Worm (Caenorhabditis elegans) whole organism, L2 larva: ENCODE measurements around the gene fbxc-45.
"Not testable (repeated sequence)": the region's sequence is repeated elsewhere in the genome, so short reads cannot be mapped to it uniquely, and the experiment has no call there.

Source experiments
- F13H6.1 ChIP-seq: sonication (generic microtip); optimal IDR thresholded peaks from 2 replicates; lab custom pipeline; 2016; ENCODE audit warnings: missing genetic modification characterization, missing compliant biosample characterization
- R02D3.7 ChIP-seq: fragments of 150-350 bp; optimal IDR thresholded peaks from 2 replicates; lab custom pipeline; 2014; ENCODE audit warnings: missing biosample characterization, missing genetic modification characterization
- Y55F3AM.14 ChIP-seq: fragments of 200-800 bp; sonication (Bioruptor generic); optimal IDR thresholded peaks from 2 replicates; lab custom pipeline; 2018; ENCODE audit warnings: mild to moderate bottlenecking, missing genetic modification characterization, missing compliant biosample characterization
- alr-1 ChIP-seq: fragments of 150-350 bp; optimal IDR thresholded peaks from 2 replicates; lab custom pipeline; 2014; ENCODE audit warnings: missing biosample characterization, missing genetic modification characterization
- ceh-16 ChIP-seq: fragments of 150-350 bp; optimal IDR thresholded peaks from 2 replicates; lab custom pipeline; 2014; ENCODE audit warnings: missing biosample characterization, missing genetic modification characterization
- ceh-82 ChIP-seq: fragments of 150-350 bp; optimal IDR thresholded peaks from 2 replicates; lab custom pipeline; 2014; ENCODE audit warnings: missing biosample characterization, missing genetic modification characterization
- egl-27 ChIP-seq: sonication (generic microtip); optimal IDR thresholded peaks from 3 replicates; lab custom pipeline; 2017; ENCODE audit warnings: missing biosample characterization, missing genetic modification reagents, missing genetic modification characterization
- elt-1 ChIP-seq: fragments of 150-350 bp; optimal IDR thresholded peaks from 2 replicates; lab custom pipeline; 2014; ENCODE audit warnings: missing biosample characterization, missing genetic modification characterization
- gmeb-1 ChIP-seq: fragments of 150-350 bp; optimal IDR thresholded peaks from 2 replicates; lab custom pipeline; 2014; ENCODE audit warnings: missing biosample characterization, missing genetic modification characterization
- lin-13 ChIP-seq: fragments of 150-350 bp; optimal IDR thresholded peaks from 2 replicates; lab custom pipeline; 2014; ENCODE audit warnings: missing biosample characterization, missing genetic modification reagents, missing genetic modification characterization
- lsy-2 ChIP-seq, 2 experiments: fragments of 150-350 bp in 1 of 2; sonication (generic microtip) in 1 of 2; optimal IDR thresholded peaks; 2 replicates each; lab custom pipeline; 2014 to 2017; ENCODE audit warnings: missing biosample characterization in 2 of 2, missing genetic modification characterization in 2 of 2
- mdl-1 ChIP-seq, 2 experiments: fragments of 150-350 bp in 1 of 2; sonication (generic microtip) in 1 of 2; optimal IDR thresholded peaks; 2 replicates each; lab custom pipeline; 2017; ENCODE audit warnings: missing biosample characterization in 2 of 2, missing genetic modification characterization in 2 of 2
- nhr-129 ChIP-seq: fragments of 150-350 bp; optimal IDR thresholded peaks from 2 replicates; lab custom pipeline; 2014; ENCODE audit warnings: missing biosample characterization, missing genetic modification characterization
- nhr-21 ChIP-seq: fragments of 150-350 bp; optimal IDR thresholded peaks from 2 replicates; lab custom pipeline; 2014; ENCODE audit warnings: missing biosample characterization, missing genetic modification characterization
- nhr-23 ChIP-seq: fragments of 150-350 bp; optimal IDR thresholded peaks from 2 replicates; lab custom pipeline; 2014; ENCODE audit warnings: missing biosample characterization, missing genetic modification reagents, missing genetic modification characterization
- nhr-6 ChIP-seq: fragments of 150-350 bp; optimal IDR thresholded peaks from 2 replicates; lab custom pipeline; 2014; ENCODE audit warnings: missing biosample characterization, missing genetic modification characterization
- nhr-77 ChIP-seq: fragments of 150-350 bp; optimal IDR thresholded peaks from 2 replicates; lab custom pipeline; 2014; ENCODE audit warnings: missing biosample characterization, missing genetic modification characterization
- peb-1 ChIP-seq: fragments of 150-350 bp; optimal IDR thresholded peaks from 2 replicates; lab custom pipeline; 2014; ENCODE audit warnings: missing biosample characterization, missing genetic modification characterization
- sem-4 ChIP-seq: fragments of 150-350 bp; optimal IDR thresholded peaks from 2 replicates; lab custom pipeline; 2014; ENCODE audit warnings: missing biosample characterization, missing genetic modification reagents, missing genetic modification characterization
- skn-1 ChIP-seq: sonication (generic microtip); optimal IDR thresholded peaks from 2 replicates; lab custom pipeline; 2017; ENCODE audit warnings: missing biosample characterization, missing genetic modification characterization
- sma-9 ChIP-seq, 2 experiments: fragments of 150-350 bp in 1 of 2; sonication (generic microtip) in 1 of 2; optimal IDR thresholded peaks; 2 replicates each; lab custom pipeline; 2014 to 2016; ENCODE audit warnings: missing genetic modification characterization in 2 of 2, mild to moderate bottlenecking in 1 of 2, missing biosample characterization in 1 of 2, missing compliant biosample characterization in 1 of 2, missing genetic modification reagents in 1 of 2, moderate library complexity in 1 of 2
- unc-39 ChIP-seq: fragments of 150-350 bp; optimal IDR thresholded peaks from 2 replicates; lab custom pipeline; 2014; ENCODE audit warnings: missing biosample characterization, missing genetic modification characterization
- unc-55 ChIP-seq: fragments of 150-350 bp; sonication (generic microtip); optimal IDR thresholded peaks from 3 replicates; lab custom pipeline; 2014; ENCODE audit warnings: missing biosample characterization, missing genetic modification reagents, missing genetic modification characterization
- unc-62 ChIP-seq: fragments of 150-350 bp; optimal IDR thresholded peaks from 2 replicates; lab custom pipeline; 2014; ENCODE audit warnings: missing biosample characterization, missing genetic modification reagents, missing genetic modification characterization
- ztf-1 ChIP-seq: fragments of 200-800 bp; sonication (Bioruptor generic); conservative IDR thresholded peaks from 2 replicates; pipeline ENCODE4 v1.3.6; 2022; ENCODE audit warnings: missing genetic modification characterization, missing compliant biosample characterization
- ztf-11 ChIP-seq: sonication (generic microtip); optimal IDR thresholded peaks from 2 replicates; lab custom pipeline; 2017; ENCODE audit warnings: missing biosample characterization, missing genetic modification characterization
- ztf-4 ChIP-seq: fragments of 150-350 bp; optimal IDR thresholded peaks from 2 replicates; lab custom pipeline; 2014; ENCODE audit warnings: missing biosample characterization, missing genetic modification characterization

Gene fbxc-45

DNA sequence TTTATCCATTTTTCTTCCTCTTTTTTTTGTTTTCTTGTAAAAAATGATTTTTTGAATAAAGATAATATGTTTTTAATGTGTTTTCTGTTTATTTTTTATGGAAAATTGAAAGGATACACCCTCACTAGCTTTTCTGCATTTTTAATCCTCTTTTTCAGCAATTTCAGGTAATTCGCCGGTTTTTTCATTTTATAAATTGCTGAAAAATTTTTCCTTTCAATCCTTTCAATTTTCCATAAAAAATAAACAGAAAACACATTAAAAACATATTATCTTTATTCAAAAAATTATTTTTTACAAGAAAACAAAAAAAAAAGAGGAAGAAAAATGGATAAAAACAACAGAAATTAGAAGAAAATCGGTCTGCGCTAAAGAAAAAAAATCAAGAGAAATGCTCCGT lies 4.3 kb downstream of the fbxc-45 start, which contains the start of gene Y54G2A.50:
TSS of gene Y54G2A.50 (plus strand) at position 301 of the 400 bp plus-strand sequence.
- not testable (repeated sequence) for TF ChIP-seq ceh-82 (tag; lab: Kevin White, UChicago); sma-9 (GFP tag; optimal IDR thresholded peaks at IDR 0.05; lab: Kevin White, UChicago); sma-9 (tag; optimal IDR thresholded peaks at IDR 0.05; lab: Kevin White, UChicago); peb-1 (tag; lab: Kevin White, UChicago)

DNA sequence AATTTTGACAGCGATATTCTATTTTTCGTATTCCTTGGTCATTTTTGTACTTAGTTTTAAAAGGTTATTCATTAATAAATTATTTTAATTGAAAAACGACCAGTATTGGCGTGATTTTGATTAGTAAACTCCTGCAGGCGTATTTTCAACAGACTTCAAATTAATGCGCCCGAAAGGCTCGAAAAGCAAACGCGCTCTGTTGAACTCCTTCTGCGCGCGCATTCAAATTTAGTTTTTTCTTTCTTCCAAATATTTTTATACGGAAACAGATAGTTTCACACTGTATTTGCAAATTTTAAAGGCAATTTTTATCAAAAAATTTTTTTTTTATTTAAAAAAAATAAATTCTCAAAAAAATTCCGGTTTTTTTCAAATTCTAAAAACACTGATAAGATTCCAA lies 6.0 kb downstream of the fbxc-45 start:
- TF ChIP-seq nhr-6 (tag; lab: Kevin White, UChicago): no peak
- TF ChIP-seq gmeb-1 (tag; lab: Kevin White, UChicago): peak; percentile 58
- no peak for TF ChIP-seq F13H6.1 (tag; lab: Kevin White, UChicago)
- TF ChIP-seq unc-55: peak; percentile 19
- no peak for TF ChIP-seq nhr-77 (tag; lab: Kevin White, UChicago)

DNA sequence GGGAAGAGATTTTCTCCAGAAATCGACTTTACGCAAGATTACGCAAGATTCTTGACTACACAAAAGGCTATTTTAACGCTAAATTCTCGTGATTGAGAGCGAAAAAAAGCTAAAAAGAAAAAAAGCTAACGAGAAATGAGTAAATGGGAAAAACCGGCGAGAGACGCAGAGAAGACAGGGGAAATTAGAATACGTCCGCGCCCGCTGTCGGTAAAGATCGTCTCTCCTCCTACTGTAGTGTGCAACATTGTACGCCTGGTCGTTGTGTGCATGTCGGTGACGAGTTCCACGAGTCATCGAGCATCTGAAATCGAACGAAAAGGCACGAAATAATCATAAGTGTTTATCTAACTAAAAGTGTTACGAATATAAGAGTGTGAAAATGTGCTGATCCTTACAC lies 7.5 kb downstream of the fbxc-45 start:
- TF ChIP-seq sma-9 (GFP tag; optimal IDR thresholded peaks at IDR 0.05; lab: Kevin White, UChicago): no peak
- TF ChIP-seq sma-9 (tag; optimal IDR thresholded peaks at IDR 0.05; lab: Kevin White, UChicago): no peak
- no peak for TF ChIP-seq lin-13 (GFP tag; lab: Kevin White, UChicago)
- TF ChIP-seq alr-1 (tag; lab: Kevin White, UChicago): no peak
- no peak for TF ChIP-seq R02D3.7 (tag; lab: Kevin White, UChicago)
- TF ChIP-seq nhr-129 (tag; lab: Kevin White, UChicago): peak; percentile 10
- no peak for TF ChIP-seq sem-4 (tag; lab: Kevin White, UChicago)
- TF ChIP-seq mdl-1 (tag; optimal IDR thresholded peaks at IDR 0.05; lab: Kevin White, UChicago): no peak
- TF ChIP-seq ceh-82 (tag; lab: Kevin White, UChicago): no peak

DNA sequence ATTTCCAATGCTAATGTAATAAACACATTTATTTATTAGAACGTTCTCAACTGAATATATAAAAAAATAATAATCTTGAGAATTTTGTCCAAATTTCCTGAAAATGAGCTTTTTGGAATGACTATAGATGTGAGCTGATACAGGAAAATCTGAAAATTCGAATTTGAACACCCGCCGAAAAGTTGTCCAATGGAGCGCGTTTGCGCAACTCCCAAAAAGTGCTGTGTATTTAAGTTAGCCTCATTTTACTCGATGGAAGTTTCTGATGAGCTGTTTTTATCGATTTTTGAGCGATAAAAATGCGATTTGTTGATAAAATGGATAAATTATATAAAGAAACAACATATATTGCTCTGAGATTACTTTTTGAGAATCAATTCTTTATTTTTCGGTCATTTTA lies 20.1 kb downstream of the fbxc-45 start:
- TF ChIP-seq gmeb-1 (tag; lab: Kevin White, UChicago): peak; percentile 43

DNA sequence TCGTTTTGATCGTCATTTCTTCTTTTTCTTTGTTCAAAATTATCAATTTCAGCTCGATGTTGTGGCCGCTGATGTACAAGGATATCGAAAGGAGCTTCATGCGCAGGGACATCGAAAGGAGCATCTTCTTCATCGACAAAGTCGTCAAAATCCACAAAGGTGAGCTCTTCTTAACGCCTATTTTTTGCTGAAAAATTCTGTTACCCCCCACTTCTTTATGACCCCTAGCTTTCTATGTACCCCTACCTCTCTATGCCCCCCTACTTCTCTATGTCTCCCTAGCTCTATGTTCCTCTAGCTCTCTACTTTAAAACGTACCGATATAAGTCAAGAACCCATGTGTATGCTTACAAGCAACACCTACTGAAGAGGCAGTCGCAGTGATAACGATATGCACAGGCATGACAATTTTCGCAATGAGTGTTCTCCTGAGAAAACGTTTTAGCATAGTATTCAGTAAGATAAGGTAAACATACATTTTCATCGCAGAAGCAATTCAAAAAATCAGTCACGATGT lies 24.3 kb downstream of the fbxc-45 start, which contains the start of gene Y54G2A.36:
TSS of gene Y54G2A.36 (plus strand) at position 51 of the 517 bp plus-strand sequence.
- TF ChIP-seq nhr-21 (tag; lab: Kevin White, UChicago) (no peak), sem-4 (tag; lab: Kevin White, UChicago) (no peak), skn-1 (tag; lab: Kevin White, UChicago) (no peak), sma-9 (GFP tag; optimal IDR thresholded peaks at IDR 0.05; lab: Kevin White, UChicago) (no peak), sma-9 (tag; optimal IDR thresholded peaks at IDR 0.05; lab: Kevin White, UChicago) (no peak), ztf-4 (tag; lab: Kevin White, UChicago) (no peak), unc-39 (tag; lab: Kevin White, UChicago) (no peak), peb-1 (tag; lab: Kevin White, UChicago) (no peak), elt-1 (tag; lab: Kevin White, UChicago) (no peak), nhr-23 (tag; lab: Kevin White, UChicago) (no peak), Y55F3AM.14 (GFP tag; lab: Kevin White, UChicago) (no peak), ztf-1 (GFP tag; lab: Robert Waterston, UW) (no peak), unc-62 (GFP tag; lab: Kevin White, UChicago) (no peak), ceh-16 (tag; lab: Kevin White, UChicago) (no peak), ztf-11 (tag; lab: Kevin White, UChicago) (no peak), egl-27 (tag; lab: Kevin White, UChicago) (no peak)

DNA sequence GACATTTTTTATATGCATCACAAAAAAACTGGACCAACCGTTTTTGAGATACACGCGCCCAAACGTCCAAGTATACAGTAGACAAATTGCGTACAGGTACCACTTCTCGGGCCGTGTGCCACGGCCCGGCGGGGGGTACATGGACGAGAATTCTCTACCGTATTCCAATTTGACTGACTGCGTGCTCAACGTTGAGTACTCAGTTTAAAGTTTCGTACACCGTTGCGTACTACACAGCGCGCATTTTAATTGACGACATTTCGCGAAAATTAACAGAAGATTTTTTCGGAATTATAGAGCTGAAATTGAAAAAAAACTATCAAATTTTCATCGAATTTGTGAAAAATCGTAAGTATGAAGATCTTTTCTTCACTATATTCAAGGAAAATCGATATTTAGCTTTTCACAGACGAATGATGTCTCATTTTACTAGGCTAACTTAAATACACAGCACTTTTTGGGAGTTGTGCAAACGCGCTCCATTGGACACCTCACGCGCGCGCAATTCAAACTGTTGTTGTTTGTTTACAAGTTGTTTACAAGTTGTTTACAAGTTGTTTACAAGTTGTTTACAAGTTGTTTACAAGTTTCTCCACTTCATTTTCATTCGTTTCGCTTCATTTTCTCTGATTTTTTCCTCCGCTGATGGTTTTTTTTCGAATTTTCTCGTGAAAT lies 25.9 kb downstream of the fbxc-45 start:
- peak; percentile 21 for TF ChIP-seq F13H6.1 (tag; lab: Kevin White, UChicago)
- TF ChIP-seq lsy-2 (tag; optimal IDR thresholded peaks at IDR 0.05; lab: Kevin White, UChicago): peak; percentile 29 to 76
